Worm (Caenorhabditis elegans) whole organism, L2 larva: Measurements from ENCODE around the gene Y47D7A.6.

ENCODE experiments used
- C34F6.9 ChIP-seq: fragments of 150-350 bp; optimal IDR thresholded peaks from 2 replicates; lab custom pipeline; 2014; ENCODE audit warnings: missing biosample characterization, missing genetic modification characterization
- R02D3.7 ChIP-seq: fragments of 150-350 bp; optimal IDR thresholded peaks from 2 replicates; lab custom pipeline; 2014; ENCODE audit warnings: missing biosample characterization, missing genetic modification characterization
- Y55F3AM.14 ChIP-seq: fragments of 200-800 bp; sonication (Bioruptor generic); optimal IDR thresholded peaks from 2 replicates; lab custom pipeline; 2018; ENCODE audit warnings: mild to moderate bottlenecking, missing genetic modification characterization, missing compliant biosample characterization
- ZK546.5 ChIP-seq: sonication (generic microtip); optimal IDR thresholded peaks from 2 replicates; lab custom pipeline; 2017; ENCODE audit warnings: missing biosample characterization, missing genetic modification characterization
- alr-1 ChIP-seq: fragments of 150-350 bp; optimal IDR thresholded peaks from 2 replicates; lab custom pipeline; 2014; ENCODE audit warnings: missing biosample characterization, missing genetic modification characterization
- ama-1 ChIP-seq: fragments of 150-350 bp; optimal IDR thresholded peaks from 2 replicates; lab custom pipeline; 2018; ENCODE audit warnings: inconsistent platforms
- blmp-1 ChIP-seq: sonication (generic microtip); optimal IDR thresholded peaks from 2 replicates; lab custom pipeline; 2017; ENCODE audit warnings: missing genetic modification characterization, mild to moderate bottlenecking, missing compliant biosample characterization, antibody characterized with exemption, moderate library complexity; ENCODE audit not compliant: insufficient read depth
- ceh-82 ChIP-seq: fragments of 150-350 bp; optimal IDR thresholded peaks from 2 replicates; lab custom pipeline; 2014; ENCODE audit warnings: missing biosample characterization, missing genetic modification characterization
- crh-2 ChIP-seq: sonication (generic microtip); optimal IDR thresholded peaks from 2 replicates; lab custom pipeline; 2017; ENCODE audit warnings: missing biosample characterization, missing genetic modification characterization
- dmd-4 ChIP-seq: sonication (generic microtip); optimal IDR thresholded peaks from 2 replicates; lab custom pipeline; 2017; ENCODE audit warnings: missing biosample characterization, missing genetic modification characterization
- egl-27 ChIP-seq: sonication (generic microtip); optimal IDR thresholded peaks from 3 replicates; lab custom pipeline; 2017; ENCODE audit warnings: missing biosample characterization, missing genetic modification reagents, missing genetic modification characterization
- elt-1 ChIP-seq: fragments of 150-350 bp; optimal IDR thresholded peaks from 2 replicates; lab custom pipeline; 2014; ENCODE audit warnings: missing biosample characterization, missing genetic modification characterization
- elt-3 ChIP-seq: sonication (generic microtip); optimal IDR thresholded peaks from 2 replicates; lab custom pipeline; 2017; ENCODE audit warnings: missing biosample characterization, missing genetic modification characterization
- fos-1 ChIP-seq: fragments of 150-350 bp; optimal IDR thresholded peaks from 2 replicates; lab custom pipeline; 2014; ENCODE audit warnings: missing biosample characterization, missing genetic modification characterization
- lin-13 ChIP-seq: fragments of 150-350 bp; optimal IDR thresholded peaks from 2 replicates; lab custom pipeline; 2014; ENCODE audit warnings: missing biosample characterization, missing genetic modification reagents, missing genetic modification characterization
- lsy-2 ChIP-seq, 2 experiments: fragments of 150-350 bp in 1 of 2; sonication (generic microtip) in 1 of 2; optimal IDR thresholded peaks; 2 replicates each; lab custom pipeline; 2014 to 2017; ENCODE audit warnings: missing biosample characterization in 2 of 2, missing genetic modification characterization in 2 of 2
- mbf-1 ChIP-seq: sonication (generic microtip); optimal IDR thresholded peaks from 2 replicates; lab custom pipeline; 2017; ENCODE audit warnings: missing biosample characterization, missing genetic modification characterization
- nhr-11 ChIP-seq: fragments of 150-350 bp; optimal IDR thresholded peaks from 2 replicates; lab custom pipeline; 2014; ENCODE audit warnings: missing biosample characterization, missing genetic modification characterization
- nhr-12 ChIP-seq: fragments of 150-350 bp; optimal IDR thresholded peaks from 2 replicates; lab custom pipeline; 2014; ENCODE audit warnings: missing biosample characterization, missing genetic modification characterization
- nhr-129 ChIP-seq: fragments of 150-350 bp; optimal IDR thresholded peaks from 2 replicates; lab custom pipeline; 2014; ENCODE audit warnings: missing biosample characterization, missing genetic modification characterization
- nhr-21 ChIP-seq: fragments of 150-350 bp; optimal IDR thresholded peaks from 2 replicates; lab custom pipeline; 2014; ENCODE audit warnings: missing biosample characterization, missing genetic modification characterization
- nhr-25 ChIP-seq: fragments of 150-350 bp; sonication (generic microtip); optimal IDR thresholded peaks from 3 replicates; lab custom pipeline; 2014; ENCODE audit warnings: missing biosample characterization, missing genetic modification characterization
- nhr-77 ChIP-seq: fragments of 150-350 bp; optimal IDR thresholded peaks from 2 replicates; lab custom pipeline; 2014; ENCODE audit warnings: missing biosample characterization, missing genetic modification characterization
- peb-1 ChIP-seq: fragments of 150-350 bp; optimal IDR thresholded peaks from 2 replicates; lab custom pipeline; 2014; ENCODE audit warnings: missing biosample characterization, missing genetic modification characterization
- sem-4 ChIP-seq: fragments of 150-350 bp; optimal IDR thresholded peaks from 2 replicates; lab custom pipeline; 2014; ENCODE audit warnings: missing biosample characterization, missing genetic modification reagents, missing genetic modification characterization
- skn-1 ChIP-seq: sonication (generic microtip); optimal IDR thresholded peaks from 2 replicates; lab custom pipeline; 2017; ENCODE audit warnings: missing biosample characterization, missing genetic modification characterization
- sma-3 ChIP-seq: sonication (generic microtip); optimal IDR thresholded peaks from 2 replicates; lab custom pipeline; 2016; ENCODE audit warnings: missing genetic modification reagents, missing genetic modification characterization, missing compliant biosample characterization
- sma-9 ChIP-seq, 2 experiments: fragments of 150-350 bp in 1 of 2; sonication (generic microtip) in 1 of 2; optimal IDR thresholded peaks; 2 replicates each; lab custom pipeline; 2014 to 2016; ENCODE audit warnings: missing genetic modification characterization in 2 of 2, mild to moderate bottlenecking in 1 of 2, missing biosample characterization in 1 of 2, missing compliant biosample characterization in 1 of 2, missing genetic modification reagents in 1 of 2, moderate library complexity in 1 of 2
- snpc-4 ChIP-seq: fragments of 150-350 bp; optimal IDR thresholded peaks from 2 replicates; lab custom pipeline; 2014; ENCODE audit warnings: missing biosample characterization, missing genetic modification characterization
- unc-62 ChIP-seq: fragments of 150-350 bp; optimal IDR thresholded peaks from 2 replicates; lab custom pipeline; 2014; ENCODE audit warnings: missing biosample characterization, missing genetic modification reagents, missing genetic modification characterization
- zag-1 ChIP-seq: fragments of 150-350 bp; optimal IDR thresholded peaks from 2 replicates; lab custom pipeline; 2014; ENCODE audit warnings: missing biosample characterization, missing genetic modification characterization
- ztf-11 ChIP-seq: sonication (generic microtip); optimal IDR thresholded peaks from 2 replicates; lab custom pipeline; 2017; ENCODE audit warnings: missing biosample characterization, missing genetic modification characterization
- ztf-4 ChIP-seq: fragments of 150-350 bp; optimal IDR thresholded peaks from 2 replicates; lab custom pipeline; 2014; ENCODE audit warnings: missing biosample characterization, missing genetic modification characterization

The Y47D7A.6 gene

ce11 chrV:4450523-4451089 is 32.6 kb upstream of the Y47D7A.6 start, which contains the start of gene rft-2 (continued):
- no peak for TF ChIP-seq nhr-77 (tag; lab: Kevin White, UChicago)
- TF ChIP-seq sem-4 (tag; lab: Kevin White, UChicago): peak; percentile 46
- peak; percentile 32 for TF ChIP-seq Y55F3AM.14 (GFP tag; lab: Kevin White, UChicago)
- no peak for TF ChIP-seq sma-9 (GFP tag; optimal IDR thresholded peaks at IDR 0.05; lab: Kevin White, UChicago)
- no peak for TF ChIP-seq sma-9 (tag; optimal IDR thresholded peaks at IDR 0.05; lab: Kevin White, UChicago)
- TF ChIP-seq ama-1: no peak

- TF ChIP-seq nhr-77 (tag; lab: Kevin White, UChicago) (no peak), sma-9 (GFP tag; optimal IDR thresholded peaks at IDR 0.05; lab: Kevin White, UChicago) (no peak), sma-9 (tag; optimal IDR thresholded peaks at IDR 0.05; lab: Kevin White, UChicago) (no peak), mbf-1 (no peak), egl-27 (tag; lab: Kevin White, UChicago) (no peak), zag-1 (tag; lab: Kevin White, UChicago) (no peak), elt-3 (tag; lab: Kevin White, UChicago) (no peak), snpc-4 (tag; lab: Kevin White, UChicago) (no peak), peb-1 (no peak), C34F6.9 (tag; lab: Kevin White, UChicago) (no peak), R02D3.7 (no peak), lin-13 (GFP tag; lab: Kevin White, UChicago) (no peak), alr-1 (tag; lab: Kevin White, UChicago) (no peak), elt-1 (no peak)
- TF ChIP-seq, all 48 proteins: peak for 0
Measured at ce11 chrV:4447637-4448036, 29.6 kb upstream of the Y47D7A.6 start.

- TF ChIP-seq unc-62 (GFP tag; lab: Kevin White, UChicago) (no peak), nhr-12 (no peak), nhr-11 (no peak), nhr-21 (tag; lab: Kevin White, UChicago) (no peak), fos-1 (peak; percentile 58), sma-3 (GFP tag; lab: Kevin White, UChicago) (no peak)
Measured at ce11 chrV:4442749-4443381, 24.8 kb upstream of the Y47D7A.6 start, which contains the start of gene rft-1. TSS of gene rft-1 (minus strand) at chrV:4443223.

ce11 chrV:4437215-4437614 is 19.2 kb upstream of the Y47D7A.6 start:
- TF ChIP-seq skn-1 (no peak), lsy-2 (tag; optimal IDR thresholded peaks at IDR 0.05; lab: Kevin White, UChicago) (no peak), blmp-1 (tag; lab: Kevin White, UChicago) (peak; percentile 61), ceh-82 (no peak), nhr-25 (tag; lab: Kevin White, UChicago) (peak; percentile 17), ztf-11 (tag; lab: Kevin White, UChicago) (no peak), elt-1 (no peak), R02D3.7 (no peak)

ce11 chrV:4435411-4435981 is 17.5 kb upstream of the Y47D7A.6 start, which contains the start of gene Y47D7A.13:
TSS of gene Y47D7A.13 (minus strand) at chrV:4435927.
- TF ChIP-seq nhr-25 (tag; lab: Kevin White, UChicago): no peak
- TF ChIP-seq snpc-4 (tag; lab: Kevin White, UChicago): no peak
- no peak for TF ChIP-seq ZK546.5 (tag; lab: Kevin White, UChicago)
- no peak for TF ChIP-seq nhr-129 (tag; lab: Kevin White, UChicago)
- TF ChIP-seq skn-1: no peak
- no peak for TF ChIP-seq dmd-4 (tag; lab: Kevin White, UChicago)
- no peak for TF ChIP-seq mbf-1
- TF ChIP-seq ceh-82: no peak
- no peak for TF ChIP-seq ztf-4 (tag; lab: Kevin White, UChicago)
- TF ChIP-seq nhr-12: no peak
- no peak for TF ChIP-seq nhr-11
- TF ChIP-seq peb-1: no peak
- no peak for TF ChIP-seq lin-13 (GFP tag; lab: Kevin White, UChicago)
- no peak for TF ChIP-seq R02D3.7
- TF ChIP-seq crh-2: no peak
